Worm (Caenorhabditis elegans) whole organism, L3 larva: ENCODE data around the gene C50F4.10.
A peak's percentile ranks its signal among the peaks of the same experiment; 100 is the strongest.

Experiments
- ZK546.5 ChIP-seq: sonication (generic microtip); optimal IDR thresholded peaks from 2 replicates; lab custom pipeline; 2017; ENCODE audit warnings: missing biosample characterization, missing genetic modification characterization
- aly-2 ChIP-seq: fragments of 150-350 bp; optimal IDR thresholded peaks from 2 replicates; lab custom pipeline; 2014; ENCODE audit warnings: missing biosample characterization, missing genetic modification characterization
- ceh-16 ChIP-seq: sonication (generic microtip); optimal IDR thresholded peaks from 2 replicates; lab custom pipeline; 2017; ENCODE audit warnings: missing biosample characterization, missing genetic modification characterization
- ceh-82 ChIP-seq: fragments of 150-350 bp; optimal IDR thresholded peaks from 2 replicates; lab custom pipeline; 2014; ENCODE audit warnings: missing biosample characterization, missing genetic modification characterization
- daf-12 ChIP-seq: fragments of 150-350 bp; optimal IDR thresholded peaks from 2 replicates; lab custom pipeline; 2014; ENCODE audit warnings: missing biosample characterization, missing genetic modification reagents, missing genetic modification characterization
- egl-27 ChIP-seq: sonication (generic microtip); optimal IDR thresholded peaks from 4 replicates; lab custom pipeline; 2017; ENCODE audit warnings: missing biosample characterization, missing genetic modification reagents, missing genetic modification characterization
- elt-1 ChIP-seq: fragments of 150-350 bp; optimal IDR thresholded peaks from 2 replicates; lab custom pipeline; 2014; ENCODE audit warnings: missing biosample characterization, missing genetic modification characterization
- fkh-10 ChIP-seq: sonication (generic microtip); optimal IDR thresholded peaks from 2 replicates; lab custom pipeline; 2017; ENCODE audit warnings: missing biosample characterization, missing genetic modification reagents, missing genetic modification characterization
- fos-1 ChIP-seq: fragments of 150-350 bp; optimal IDR thresholded peaks from 2 replicates; lab custom pipeline; 2014; ENCODE audit warnings: missing biosample characterization, missing genetic modification characterization
- lin-15B ChIP-seq: fragments of 150-350 bp; optimal IDR thresholded peaks from 2 replicates; lab custom pipeline; 2014; ENCODE audit warnings: missing biosample characterization, missing genetic modification characterization
- mdl-1 ChIP-seq: fragments of 150-350 bp; optimal IDR thresholded peaks from 2 replicates; lab custom pipeline; 2014; ENCODE audit warnings: missing biosample characterization, missing genetic modification characterization
- zag-1 ChIP-seq: fragments of 150-350 bp; optimal IDR thresholded peaks from 2 replicates; lab custom pipeline; 2014; ENCODE audit warnings: missing biosample characterization, missing genetic modification characterization
- ztf-11 ChIP-seq: fragments of 150-350 bp; optimal IDR thresholded peaks from 2 replicates; lab custom pipeline; 2014; ENCODE audit warnings: missing biosample characterization, missing genetic modification characterization

DNA sequence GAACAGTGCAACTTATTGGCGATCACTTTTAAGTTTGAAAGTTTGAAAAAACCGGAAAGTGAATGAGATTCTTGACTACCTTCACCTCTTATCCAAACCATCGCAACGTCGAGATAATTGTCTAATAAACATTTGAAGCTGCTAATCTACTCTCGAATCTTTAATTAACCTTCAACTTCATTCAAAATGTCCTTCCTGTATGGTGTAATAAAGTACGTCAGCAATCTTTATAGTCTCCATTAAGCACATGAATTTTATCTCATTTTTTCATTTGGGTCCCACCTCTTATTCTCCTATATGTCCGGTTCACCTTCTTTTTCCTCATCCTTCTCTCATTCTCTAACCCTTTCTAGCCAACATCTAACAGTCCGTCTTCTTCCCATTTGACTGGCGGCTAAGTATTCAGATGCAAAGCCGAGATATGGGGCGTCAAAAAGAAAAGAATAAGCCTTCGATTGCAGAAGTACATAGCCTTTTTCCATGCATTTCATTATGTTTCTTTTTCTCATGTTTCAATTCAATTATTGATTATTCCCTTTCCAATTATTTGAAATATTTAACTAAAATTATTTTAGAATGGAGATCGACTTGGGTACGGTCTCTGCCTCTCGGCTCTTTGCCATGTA, 30.4 kb downstream of the C50F4.10 start, which contains the start of gene swt-5:
- no peak for TF ChIP-seq aly-2 (tag; lab: Kevin White, UChicago)
- no peak for TF ChIP-seq ZK546.5
- TF ChIP-seq zag-1 (tag; lab: Kevin White, UChicago), result no peak
- TF ChIP-seq ceh-82 (tag; lab: Kevin White, UChicago), result no peak
- TF ChIP-seq lin-15B (tag; lab: Kevin White, UChicago), result no peak
- peak; percentile 91 for TF ChIP-seq elt-1
- TF ChIP-seq daf-12, result no peak
- TF ChIP-seq mdl-1 (tag; lab: Kevin White, UChicago), result no peak
- no peak for TF ChIP-seq ceh-16 (tag; lab: Kevin White, UChicago)
- no peak for TF ChIP-seq fos-1 (tag; lab: Kevin White, UChicago)
- TF ChIP-seq fkh-10 (GFP tag; lab: Kevin White, UChicago), result no peak
- TF ChIP-seq egl-27, result no peak
- TF ChIP-seq ztf-11 (tag; lab: Kevin White, UChicago), result no peak
